Fruit fly (Drosophila melanogaster) whole organism, embryonic: ENCODE results near the gene lin-28.

Experiments used
- Antp ChIP-seq: fragments of 200-800 bp; sonication (Bioruptor generic); optimal IDR thresholded peaks from 3 replicates; lab custom pipeline; 2016; ENCODE audit warnings: missing biosample characterization, missing genetic modification characterization
- CG10267 ChIP-seq: fragments of 200-800 bp; sonication (Bioruptor generic); optimal IDR thresholded peaks from 2 replicates; lab custom pipeline; 2018; ENCODE audit warnings: missing biosample characterization, mild to moderate bottlenecking, missing genetic modification characterization, moderate library complexity
- CG12071 ChIP-seq: fragments of 200-800 bp; sonication (Bioruptor generic); optimal IDR thresholded peaks from 3 replicates; lab custom pipeline; 2018; ENCODE audit warnings: missing biosample characterization, mild to moderate bottlenecking, missing genetic modification characterization
- CG12104 ChIP-seq: fragments of 200-800 bp; sonication (Bioruptor generic); optimal IDR thresholded peaks from 3 replicates; lab custom pipeline; 2016; ENCODE audit warnings: missing biosample characterization, missing genetic modification characterization
- CG12942 ChIP-seq: fragments of 200-800 bp; sonication (Bioruptor generic); optimal IDR thresholded peaks from 3 replicates; lab custom pipeline; 2016; ENCODE audit warnings: missing biosample characterization, missing genetic modification characterization
- CG1529 ChIP-seq: fragments of 200-800 bp; sonication (Bioruptor generic); optimal IDR thresholded peaks from 3 replicates; lab custom pipeline; 2018; ENCODE audit warnings: missing biosample characterization, missing genetic modification characterization
- CG15514 ChIP-seq: fragments of 200-800 bp; sonication (Bioruptor generic); optimal IDR thresholded peaks from 3 replicates; lab custom pipeline; 2017; ENCODE audit warnings: missing biosample characterization, missing genetic modification characterization, mild to moderate bottlenecking, moderate library complexity, missing genetic modification reagents
- CG15696 ChIP-seq: fragments of 200-800 bp; sonication (Bioruptor generic); optimal IDR thresholded peaks from 2 replicates; lab custom pipeline; 2019; ENCODE audit warnings: missing biosample characterization, mild to moderate bottlenecking, missing genetic modification characterization, moderate library complexity
- CG2199 ChIP-seq: fragments of 200-800 bp; sonication (Bioruptor generic); IDR thresholded peaks from 3 replicates; pipeline ENCODE4 v1.3.6; 2022; ENCODE audit warnings: missing biosample characterization, missing genetic modification characterization
- CG32532 ChIP-seq: fragments of 200-800 bp; sonication (Bioruptor generic); IDR thresholded peaks from 2 replicates; pipeline ENCODE4 v1.3.6; 2022; ENCODE audit warnings: missing biosample characterization, missing genetic modification characterization
- CG32772 ChIP-seq: fragments of 200-800 bp; sonication (Bioruptor generic); IDR thresholded peaks from 2 replicates; pipeline ENCODE4 v1.3.6; 2022; ENCODE audit warnings: missing biosample characterization, missing genetic modification characterization
- CG34376 ChIP-seq: fragments of 200-800 bp; sonication (Bioruptor generic); optimal IDR thresholded peaks from 2 replicates; lab custom pipeline; 2018; ENCODE audit warnings: missing biosample characterization, mild to moderate bottlenecking, missing genetic modification characterization
- CG43689 ChIP-seq: fragments of 200-800 bp; sonication (Bioruptor generic); IDR thresholded peaks from 2 replicates; pipeline ENCODE4 v1.3.6; 2022; ENCODE audit warnings: missing biosample characterization, missing genetic modification characterization
- CG5180 ChIP-seq: fragments of 200-800 bp; sonication (Bioruptor generic); optimal IDR thresholded peaks from 3 replicates; lab custom pipeline; 2017; ENCODE audit warnings: missing biosample characterization, missing genetic modification characterization, mild to moderate bottlenecking, moderate library complexity, missing genetic modification reagents
- CG5953 ChIP-seq: fragments of 200-800 bp; sonication (Bioruptor generic); IDR thresholded peaks from 2 replicates; pipeline ENCODE4 v1.3.6; 2022; ENCODE audit warnings: missing biosample characterization, missing genetic modification characterization
- CG7372 ChIP-seq: fragments of 200-800 bp; sonication (Bioruptor generic); IDR thresholded peaks from 2 replicates; pipeline ENCODE4 v1.3.6; 2022; ENCODE audit warnings: missing biosample characterization, missing genetic modification characterization
- CG7556 ChIP-seq: fragments of 200-800 bp; sonication (Bioruptor generic); optimal IDR thresholded peaks from 2 replicates; lab custom pipeline; 2017; ENCODE audit warnings: missing biosample characterization, mild to moderate bottlenecking, missing genetic modification characterization
- CG7786 ChIP-seq: fragments of 200-800 bp; sonication (Bioruptor generic); optimal IDR thresholded peaks from 2 replicates; lab custom pipeline; 2016; ENCODE audit warnings: missing biosample characterization, missing genetic modification characterization
- CG7963 ChIP-seq: fragments of 200-800 bp; sonication (Bioruptor generic); IDR thresholded peaks from 3 replicates; pipeline ENCODE4 v1.3.6; 2022; ENCODE audit warnings: missing biosample characterization, missing genetic modification characterization; ENCODE audit not compliant: partially characterized antibody
- CG8924 ChIP-seq: fragments of 200-800 bp; optimal IDR thresholded peaks from 3 replicates; lab custom pipeline; 2019; ENCODE audit warnings: missing biosample characterization, mild to moderate bottlenecking, missing genetic modification characterization, moderate library complexity
- Dbx ChIP-seq: fragments of 200-800 bp; sonication (Bioruptor generic); IDR thresholded peaks from 3 replicates; pipeline ENCODE4 v1.3.6; 2022; ENCODE audit warnings: missing biosample characterization, missing genetic modification characterization
- Ets65A ChIP-seq: fragments of 200-800 bp; sonication (Bioruptor generic); peaks from one replicate; lab custom pipeline; 2016; ENCODE audit warnings: missing biosample characterization, missing genetic modification characterization
- GATAe ChIP-seq: fragments of 200-800 bp; sonication (Bioruptor generic); conservative IDR thresholded peaks from 2 replicates; pipeline ENCODE4 v1.3.6; 2022; ENCODE audit warnings: missing biosample characterization, missing genetic modification characterization
- Hey ChIP-seq: fragments of 200-800 bp; sonication (Bioruptor generic); optimal IDR thresholded peaks from 3 replicates; lab custom pipeline; 2018; ENCODE audit warnings: missing biosample characterization, mild to moderate bottlenecking, missing genetic modification characterization
- Hmr ChIP-seq: fragments of 200-800 bp; sonication (Bioruptor generic); optimal IDR thresholded peaks from 3 replicates; lab custom pipeline; 2017; ENCODE audit warnings: mild to moderate bottlenecking, missing biosample characterization, missing genetic modification reagents, missing genetic modification characterization
- Mes4 ChIP-seq: fragments of 200-800 bp; sonication (Bioruptor generic); optimal IDR thresholded peaks from 2 replicates; lab custom pipeline; 2016; ENCODE audit warnings: missing biosample characterization, missing genetic modification characterization
- Oaz ChIP-seq: fragments of 200-800 bp; sonication (Bioruptor generic); IDR thresholded peaks from 2 replicates; pipeline ENCODE4 v1.3.6; 2022; ENCODE audit warnings: missing biosample characterization, missing genetic modification characterization
- Sox102F ChIP-seq: fragments of 200-800 bp; sonication (Bioruptor generic); optimal IDR thresholded peaks from 2 replicates; lab custom pipeline; 2018; ENCODE audit warnings: missing biosample characterization, mild to moderate bottlenecking, missing genetic modification characterization, moderate library complexity
- ab ChIP-seq: fragments of 200-800 bp; sonication (Bioruptor generic); optimal IDR thresholded peaks from 2 replicates; lab custom pipeline; 2016; ENCODE audit warnings: missing biosample characterization, missing genetic modification characterization
- ase ChIP-seq: fragments of 200-800 bp; sonication (Bioruptor generic); IDR thresholded peaks from 3 replicates; pipeline ENCODE4 v1.3.6; 2022; ENCODE audit warnings: missing biosample characterization, missing genetic modification characterization
- bbx ChIP-seq: fragments of 200-800 bp; sonication (Bioruptor generic); IDR thresholded peaks from 2 replicates; pipeline ENCODE4 v1.3.6; 2022; ENCODE audit warnings: missing biosample characterization, missing genetic modification characterization; ENCODE audit not compliant: partially characterized antibody
- bigmax ChIP-seq: fragments of 200-800 bp; sonication (Bioruptor generic); optimal IDR thresholded peaks from 2 replicates; lab custom pipeline; 2018; ENCODE audit warnings: missing biosample characterization, mild to moderate bottlenecking, missing genetic modification characterization
- cg ChIP-seq: fragments of 200-800 bp; sonication (Bioruptor generic); optimal IDR thresholded peaks from 3 replicates; lab custom pipeline; 2019; ENCODE audit warnings: missing biosample characterization, mild to moderate bottlenecking, missing genetic modification characterization, moderate library complexity
- gce ChIP-seq: fragments of 200-800 bp; sonication (Bioruptor generic); IDR thresholded peaks from 3 replicates; pipeline ENCODE4 v1.3.6; 2022; ENCODE audit warnings: missing biosample characterization, missing genetic modification characterization
- gt ChIP-seq: fragments of 200-800 bp; sonication (Bioruptor generic); IDR thresholded peaks from 2 replicates; pipeline ENCODE4 v1.3.6; 2022; ENCODE audit warnings: missing biosample characterization, missing genetic modification characterization
- h ChIP-seq: fragments of >200 bp; optimal IDR thresholded peaks from 2 replicates; lab custom pipeline; 2017
- hth ChIP-seq: fragments of >200 bp; optimal IDR thresholded peaks from 2 replicates; lab custom pipeline; 2017; ENCODE audit warnings: inconsistent platforms
- mam ChIP-seq: fragments of 200-800 bp; sonication (Bioruptor generic); optimal IDR thresholded peaks from 3 replicates; lab custom pipeline; 2016; ENCODE audit warnings: missing biosample characterization, missing genetic modification characterization
- mld ChIP-seq: fragments of 200-800 bp; sonication (Bioruptor generic); IDR thresholded peaks from 3 replicates; pipeline ENCODE4 v1.3.6; 2022; ENCODE audit warnings: missing biosample characterization, missing genetic modification characterization; ENCODE audit not compliant: partially characterized antibody
- pb ChIP-seq: fragments of 200-800 bp; sonication (Bioruptor generic); optimal IDR thresholded peaks from 3 replicates; lab custom pipeline; 2016; ENCODE audit warnings: missing biosample characterization, missing genetic modification characterization
- sens ChIP-seq: fragments of 200-800 bp; sonication (Bioruptor generic); peaks from one replicate; lab custom pipeline; 2016; ENCODE audit warnings: missing biosample characterization, missing genetic modification characterization
- slp2 ChIP-seq: fragments of 200-800 bp; sonication (Bioruptor generic); optimal IDR thresholded peaks from 2 replicates; lab custom pipeline; 2016; ENCODE audit warnings: missing biosample characterization, missing genetic modification characterization
- vnd ChIP-seq: fragments of 200-800 bp; sonication (Bioruptor generic); IDR thresholded peaks from 3 replicates; pipeline ENCODE4 v1.3.6; 2022; ENCODE audit warnings: missing biosample characterization, missing genetic modification characterization; ENCODE audit not compliant: partially characterized antibody
- zen ChIP-seq: fragments of 200-800 bp; sonication (Bioruptor generic); optimal IDR thresholded peaks from 3 replicates; lab custom pipeline; 2018; ENCODE audit warnings: missing biosample characterization, mild to moderate bottlenecking, missing genetic modification characterization, moderate library complexity

lin-28 gene

dm6 chr3L:5640689-5641088 lies 13.8 kb upstream of the lin-28 start:
- no peak for TF ChIP-seq CG5953 (GFP tag; lab: Robert Waterston, UW)
- TF ChIP-seq CG12104 (GFP tag; lab: Kevin White, UChicago), result no peak
- TF ChIP-seq h, result no peak
- no peak for TF ChIP-seq CG7963 (GFP tag; lab: Robert Waterston, UW)
- no peak for TF ChIP-seq CG32772 (GFP tag; lab: Robert Waterston, UW)

- peak; percentile 73 for TF ChIP-seq Ets65A (GFP tag; lab: Kevin White, UChicago)
- TF ChIP-seq CG8924 (tag; lab: Kevin White, UChicago), result no peak
- peak; percentile 50; the same call in 1 of the 2 replicates for TF ChIP-seq CG7372
Measured at dm6 chr3L:5641120-5641519, 13.4 kb upstream of the lin-28 start.

- TF ChIP-seq zen (tag; lab: Kevin White, UChicago) (no peak), vnd (no peak), gt (GFP tag; lab: Robert Waterston, UW) (no peak), Hmr (GFP tag; lab: Kevin White, UChicago) (no peak), sens (no peak), Sox102F (GFP tag; lab: Kevin White, UChicago) (no peak), Oaz (GFP tag; lab: Robert Waterston, UW) (no peak), slp2 (no peak), Hey (tag; lab: Kevin White, UChicago) (no peak), ase (no peak), CG7556 (GFP tag; lab: Kevin White, UChicago) (no peak), CG5180 (GFP tag; lab: Kevin White, UChicago) (no peak), CG34376 (GFP tag; lab: Kevin White, UChicago) (no peak), mam (GFP tag; lab: Kevin White, UChicago) (no peak), CG15696 (tag; lab: Kevin White, UChicago) (no peak), CG15514 (GFP tag; lab: Kevin White, UChicago) (no peak), hth (no peak), Dbx (GFP tag; lab: Robert Waterston, UW) (no peak)
- TF ChIP-seq, all 482 proteins: peak for 0
Measured at dm6 chr3L:5641547-5641946, 12.9 kb upstream of the lin-28 start.

dm6 chr3L:5642837-5643236 lies 11.6 kb upstream of the lin-28 start:
- TF ChIP-seq CG7786 (GFP tag; lab: Kevin White, UChicago) (no peak), pb (no peak), CG1529 (no peak), cg (no peak), Mes4 (GFP tag; lab: Kevin White, UChicago) (no peak), CG43689 (GFP tag; lab: Robert Waterston, UW) (no peak), CG12942 (GFP tag; lab: Kevin White, UChicago) (no peak), CG12071 (no peak), CG32532 (GFP tag; lab: Robert Waterston, UW) (no peak), CG10267 (tag; lab: Kevin White, UChicago) (no peak), mld (GFP tag; lab: Robert Waterston, UW) (no peak), GATAe (no peak), bigmax (GFP tag; lab: Kevin White, UChicago) (no peak), bbx (GFP tag; lab: Robert Waterston, UW) (no peak), slp2 (no peak), Antp (GFP tag; lab: Kevin White, UChicago) (no peak), CG2199 (no peak), ab (GFP tag; lab: Kevin White, UChicago) (no peak), gce (GFP tag; lab: Robert Waterston, UW) (no peak)
